Fruit fly (Drosophila melanogaster) whole organism, embryonic: ENCODE results near the gene CG7564.

ENCODE experiments used
- Atf6 ChIP-seq: fragments of 200-800 bp; sonication (Bioruptor generic); IDR thresholded peaks from 2 replicates; pipeline ENCODE4 v1.3.6; 2022; ENCODE audit warnings: missing biosample characterization, missing genetic modification characterization
- Blimp-1 ChIP-seq: fragments of 200-800 bp; sonication (Bioruptor generic); optimal IDR thresholded peaks from 3 replicates; lab custom pipeline; 2018; ENCODE audit warnings: missing biosample characterization, missing genetic modification characterization, mild to moderate bottlenecking, moderate library complexity, missing genetic modification reagents
- CG10209 ChIP-seq: fragments of 200-800 bp; sonication (Bioruptor generic); optimal IDR thresholded peaks from 3 replicates; lab custom pipeline; 2017; ENCODE audit warnings: missing biosample characterization, mild to moderate bottlenecking, missing genetic modification characterization, missing genetic modification reagents
- CG10321 ChIP-seq: fragments of 200-800 bp; sonication (Bioruptor generic); IDR thresholded peaks from 2 replicates; pipeline ENCODE4 v1.3.6; 2022; ENCODE audit warnings: missing biosample characterization, missing genetic modification characterization
- CG10462 ChIP-seq: fragments of 200-800 bp; sonication (Bioruptor generic); optimal IDR thresholded peaks from 2 replicates; lab custom pipeline; 2016; ENCODE audit warnings: missing biosample characterization, missing genetic modification characterization
- CG12219 ChIP-seq: fragments of 200-800 bp; sonication (Bioruptor generic); optimal IDR thresholded peaks from 3 replicates; lab custom pipeline; 2018; ENCODE audit warnings: missing biosample characterization, mild to moderate bottlenecking, missing genetic modification characterization
- CG12942 ChIP-seq: fragments of 200-800 bp; sonication (Bioruptor generic); optimal IDR thresholded peaks from 3 replicates; lab custom pipeline; 2016; ENCODE audit warnings: missing biosample characterization, missing genetic modification characterization
- CG14441 ChIP-seq: fragments of 200-800 bp; sonication (Bioruptor generic); IDR thresholded peaks from 2 replicates; pipeline ENCODE4 v1.3.6; 2022; ENCODE audit warnings: missing biosample characterization, missing genetic modification characterization
- CG15601 ChIP-seq: fragments of 200-800 bp; sonication (Bioruptor generic); optimal IDR thresholded peaks from 3 replicates; lab custom pipeline; 2019; ENCODE audit warnings: missing biosample characterization, mild to moderate bottlenecking, missing genetic modification characterization, moderate library complexity
- CG15696 ChIP-seq: fragments of 200-800 bp; sonication (Bioruptor generic); optimal IDR thresholded peaks from 2 replicates; lab custom pipeline; 2019; ENCODE audit warnings: missing biosample characterization, mild to moderate bottlenecking, missing genetic modification characterization, moderate library complexity
- CG17359 ChIP-seq: fragments of 200-800 bp; sonication (Bioruptor generic); optimal IDR thresholded peaks from 3 replicates; lab custom pipeline; 2018; ENCODE audit warnings: missing biosample characterization, mild to moderate bottlenecking, missing genetic modification characterization, moderate library complexity
- CG17802 ChIP-seq: fragments of 200-800 bp; sonication (Bioruptor generic); optimal IDR thresholded peaks from 2 replicates; lab custom pipeline; 2018; ENCODE audit warnings: missing biosample characterization, mild to moderate bottlenecking, missing genetic modification characterization, moderate library complexity
- CG2202 ChIP-seq: fragments of 200-800 bp; sonication (Bioruptor generic); optimal IDR thresholded peaks from 2 replicates; lab custom pipeline; 2018; ENCODE audit warnings: missing biosample characterization, mild to moderate bottlenecking, missing genetic modification characterization
- CG2678 ChIP-seq: fragments of 200-800 bp; sonication (Bioruptor generic); optimal IDR thresholded peaks from 3 replicates; lab custom pipeline; 2019; ENCODE audit warnings: missing biosample characterization, mild to moderate bottlenecking, missing genetic modification characterization, moderate library complexity
- CG31365 ChIP-seq: fragments of 200-800 bp; sonication (Bioruptor generic); optimal IDR thresholded peaks from 2 replicates; lab custom pipeline; 2018; ENCODE audit warnings: missing biosample characterization, mild to moderate bottlenecking, missing genetic modification characterization
- CG3281 ChIP-seq: fragments of 200-800 bp; sonication (Bioruptor generic); optimal IDR thresholded peaks from 3 replicates; lab custom pipeline; 2017; ENCODE audit warnings: missing biosample characterization, mild to moderate bottlenecking, missing genetic modification characterization
- CG7556 ChIP-seq: fragments of 200-800 bp; sonication (Bioruptor generic); optimal IDR thresholded peaks from 2 replicates; lab custom pipeline; 2017; ENCODE audit warnings: missing biosample characterization, mild to moderate bottlenecking, missing genetic modification characterization
- CG8924 ChIP-seq: fragments of 200-800 bp; optimal IDR thresholded peaks from 3 replicates; lab custom pipeline; 2019; ENCODE audit warnings: missing biosample characterization, mild to moderate bottlenecking, missing genetic modification characterization, moderate library complexity
- CTCF ChIP-seq: fragments of 200-800 bp; sonication (Bioruptor generic); optimal IDR thresholded peaks from 2 replicates; lab custom pipeline; 2017; ENCODE audit warnings: missing biosample characterization, mild to moderate bottlenecking, missing genetic modification characterization, moderate library complexity
- CrebB ChIP-seq: fragments of 200-800 bp; sonication (Bioruptor generic); optimal IDR thresholded peaks from 3 replicates; lab custom pipeline; 2018; ENCODE audit warnings: missing biosample characterization, mild to moderate bottlenecking, missing genetic modification characterization
- Dek ChIP-seq: fragments of 200-800 bp; sonication (Bioruptor generic); optimal IDR thresholded peaks from 3 replicates; lab custom pipeline; 2019; ENCODE audit warnings: missing biosample characterization, mild to moderate bottlenecking, missing genetic modification characterization, moderate library complexity
- Doc2 ChIP-seq: fragments of 200-800 bp; sonication (Bioruptor generic); IDR thresholded peaks from 2 replicates; pipeline ENCODE4 v1.3.6; 2022; ENCODE audit warnings: missing biosample characterization, missing genetic modification characterization
- Dp ChIP-seq: fragments of 200-800 bp; sonication (Bioruptor generic); optimal IDR thresholded peaks from 2 replicates; lab custom pipeline; 2018; ENCODE audit warnings: missing biosample characterization, mild to moderate bottlenecking, missing genetic modification characterization, moderate library complexity
- Elba2 ChIP-seq: fragments of 200-800 bp; sonication (Bioruptor generic); optimal IDR thresholded peaks from 3 replicates; lab custom pipeline; 2016; ENCODE audit warnings: missing biosample characterization, missing genetic modification characterization
- Ets65A ChIP-seq: fragments of 200-800 bp; sonication (Bioruptor generic); peaks from one replicate; lab custom pipeline; 2016; ENCODE audit warnings: missing biosample characterization, missing genetic modification characterization
- Gug ChIP-seq: fragments of 200-800 bp; sonication (Bioruptor generic); IDR thresholded peaks from 4 replicates; pipeline ENCODE4 v1.3.6; 2022; ENCODE audit warnings: missing biosample characterization, missing genetic modification characterization
- Hr39 ChIP-seq: fragments of >200 bp; optimal IDR thresholded peaks from 2 replicates; lab custom pipeline; 2017
- Mrtf ChIP-seq: fragments of 200-800 bp; sonication (Bioruptor generic); IDR thresholded peaks from 3 replicates; pipeline ENCODE4 v1.3.6; 2022; ENCODE audit warnings: missing biosample characterization, missing genetic modification characterization
- Optix ChIP-seq: fragments of 200-800 bp; sonication (Bioruptor generic); IDR thresholded peaks from 3 replicates; pipeline ENCODE4 v1.3.6; 2022; ENCODE audit warnings: missing biosample characterization, missing genetic modification characterization
- Sox100B ChIP-seq: fragments of 200-800 bp; sonication (Bioruptor generic); optimal IDR thresholded peaks from 3 replicates; lab custom pipeline; 2018; ENCODE audit warnings: missing biosample characterization, mild to moderate bottlenecking, missing genetic modification characterization
- Stat92E ChIP-seq, 3 experiments: fragments of >200 bp in 2 of 3; fragments of 200-800 bp in 1 of 3; sonication (Bioruptor generic) in 1 of 3; optimal IDR thresholded peaks; 2 replicates each; lab custom pipeline; 2017 to 2019; ENCODE audit warnings: missing biosample characterization in 3 of 3, missing genetic modification characterization in 3 of 3, mild to moderate bottlenecking in 1 of 3, moderate library complexity in 1 of 3
- bsh ChIP-seq, 2 experiments: fragments of 200-800 bp; sonication (Bioruptor generic); optimal IDR thresholded peaks; 2 replicates each; lab custom pipeline; 2017 to 2018; ENCODE audit warnings: mild to moderate bottlenecking in 2 of 2, missing biosample characterization in 2 of 2, missing genetic modification characterization in 2 of 2, moderate library complexity in 1 of 2
- croc ChIP-seq: fragments of 200-800 bp; sonication (Bioruptor generic); conservative IDR thresholded peaks from 3 replicates; pipeline ENCODE4 v1.3.6; 2022; ENCODE audit warnings: missing biosample characterization, missing genetic modification characterization
- dan ChIP-seq: fragments of 200-800 bp; sonication (Bioruptor generic); IDR thresholded peaks from 2 replicates; pipeline ENCODE4 v1.3.6; 2022; ENCODE audit warnings: missing biosample characterization, missing genetic modification characterization
- ems ChIP-seq: fragments of 200-800 bp; sonication (Bioruptor generic); optimal IDR thresholded peaks from 3 replicates; lab custom pipeline; 2016; ENCODE audit warnings: missing biosample characterization, missing genetic modification characterization
- jigr1 ChIP-seq: fragments of 200-800 bp; sonication (Bioruptor generic); IDR thresholded peaks from 3 replicates; pipeline ENCODE4 v1.3.6; 2022; ENCODE audit warnings: missing biosample characterization, missing genetic modification characterization
- klu ChIP-seq: fragments of 200-800 bp; sonication (Bioruptor generic); IDR thresholded peaks from 2 replicates; pipeline ENCODE4 v1.3.6; 2022; ENCODE audit warnings: missing biosample characterization, missing genetic modification characterization
- kni ChIP-seq: fragments of 200-800 bp; sonication (Bioruptor generic); optimal IDR thresholded peaks from 3 replicates; lab custom pipeline; 2017; ENCODE audit warnings: mild to moderate bottlenecking, missing biosample characterization, missing genetic modification reagents, missing genetic modification characterization
- nerfin-2 ChIP-seq: fragments of 200-800 bp; sonication (Bioruptor generic); IDR thresholded peaks from 2 replicates; pipeline ENCODE4 v1.3.6; 2022; ENCODE audit warnings: missing biosample characterization, missing genetic modification characterization; ENCODE audit not compliant: partially characterized antibody
- psq ChIP-seq: fragments of 200-800 bp; sonication (Bioruptor generic); optimal IDR thresholded peaks from 2 replicates; lab custom pipeline; 2017; ENCODE audit warnings: missing biosample characterization, missing genetic modification characterization
- rib ChIP-seq: fragments of 200-800 bp; sonication (Bioruptor generic); IDR thresholded peaks from 2 replicates; pipeline ENCODE4 v1.3.6; 2022; ENCODE audit warnings: missing biosample characterization, missing genetic modification characterization
- sd ChIP-seq: fragments of 200-800 bp; sonication (Bioruptor generic); optimal IDR thresholded peaks from 3 replicates; lab custom pipeline; 2018; ENCODE audit warnings: missing biosample characterization, mild to moderate bottlenecking, missing genetic modification characterization, moderate library complexity
- seq ChIP-seq: fragments of 200-800 bp; sonication (Bioruptor generic); IDR thresholded peaks from 2 replicates; pipeline ENCODE4 v1.3.6; 2022; ENCODE audit warnings: missing biosample characterization, missing genetic modification characterization
- shn ChIP-seq: fragments of 200-800 bp; sonication (Bioruptor generic); optimal IDR thresholded peaks from 3 replicates; lab custom pipeline; 2016; ENCODE audit warnings: missing biosample characterization, missing genetic modification characterization
- sima ChIP-seq: fragments of 200-800 bp; sonication (Bioruptor generic); optimal IDR thresholded peaks from 2 replicates; lab custom pipeline; 2016; ENCODE audit warnings: missing biosample characterization, missing genetic modification characterization
- sqz ChIP-seq: fragments of 200-800 bp; sonication (Bioruptor generic); optimal IDR thresholded peaks from 3 replicates; lab custom pipeline; 2018; ENCODE audit warnings: missing biosample characterization, mild to moderate bottlenecking, missing genetic modification characterization
- sr ChIP-seq: fragments of 200-800 bp; sonication (Bioruptor generic); IDR thresholded peaks from 3 replicates; pipeline ENCODE4 v1.3.6; 2022; ENCODE audit warnings: missing biosample characterization, missing genetic modification characterization
- ssp ChIP-seq: fragments of 200-800 bp; sonication (Bioruptor generic); IDR thresholded peaks from 2 replicates; pipeline ENCODE4 v1.3.6; 2022; ENCODE audit warnings: missing biosample characterization, missing genetic modification characterization
- ttk ChIP-seq: fragments of 200-800 bp; sonication (Bioruptor generic); IDR thresholded peaks from 2 replicates; pipeline ENCODE4 v2.1.2; 2022; ENCODE audit warnings: missing biosample characterization, missing genetic modification characterization

Gene CG7564

dm6 chr3L:17486794-17487726, 27.0 kb upstream of the CG7564 start, which contains the start of gene Oatp74D (continued):
- TF ChIP-seq ttk (GFP tag; lab: Robert Waterston, UW) (peak; percentile 7; the same call in 1 of the 2 replicates), CG2678 (tag; lab: Kevin White, UChicago) (peak; percentile 67), CG10209 (GFP tag; lab: Kevin White, UChicago) (peak; percentile 51), ssp (GFP tag; lab: Robert Waterston, UW) (no peak), rib (peak; percentile 95), sima (GFP tag; lab: Kevin White, UChicago) (no peak), CG14441 (GFP tag; lab: Robert Waterston, UW) (0 out of 2 replicates have a peak, but pooled peaks have one; percentile 11), shn (GFP tag; lab: Kevin White, UChicago) (no peak), Sox100B (GFP tag; lab: Kevin White, UChicago) (peak; percentile 61), sr (peak; percentile 68), croc (GFP tag; lab: Robert Waterston, UW) (no peak), CG12942 (GFP tag; lab: Kevin White, UChicago) (no peak), Elba2 (GFP tag; lab: Kevin White, UChicago) (no peak), sqz (GFP tag; lab: Kevin White, UChicago) (peak; percentile 64), CG2202 (tag; lab: Kevin White, UChicago) (peak; percentile 67), CG17802 (tag; lab: Kevin White, UChicago) (no peak), Blimp-1 (GFP tag; lab: Kevin White, UChicago) (peak; percentile 33), CTCF (GFP tag; lab: Kevin White, UChicago) (no peak), Hr39 (lab: Kevin White, UChicago) (no peak), Dek (no peak), Atf6 (GFP tag; lab: Robert Waterston, UW) (peak; percentile 31), CG10462 (GFP tag; lab: Kevin White, UChicago) (peak; percentile 36), Optix (GFP tag; lab: Robert Waterston, UW) (peak; percentile 42; the same call in 1 of the 3 replicates), CG7556 (GFP tag; lab: Kevin White, UChicago) (peak; percentile 38), CG10321 (GFP tag; lab: Robert Waterston, UW) (no peak), sd (tag; lab: Kevin White, UChicago) (peak; percentile 96), CG31365 (tag; lab: Kevin White, UChicago) (peak; percentile 58), psq (no peak), jigr1 (GFP tag; lab: Robert Waterston, UW) (no peak), nerfin-2 (no peak), ems (GFP tag; lab: Kevin White, UChicago) (no peak), Dp (no peak), bsh (GFP tag; optimal IDR thresholded peaks at IDR 0.05; lab: Kevin White, UChicago) (peak in 1 of 2 experiments; percentile 34), dan (GFP tag; lab: Robert Waterston, UW) (no peak), CrebB (tag; lab: Kevin White, UChicago) (peak; percentile 79), CG15601 (tag; lab: Kevin White, UChicago) (peak; percentile 67), seq (GFP tag; lab: Robert Waterston, UW) (no peak; the same call in 1 of the 2 replicates), CG8924 (tag; lab: Kevin White, UChicago) (peak; percentile 75), Doc2 (no peak), Ets65A (GFP tag; lab: Kevin White, UChicago) (peak; percentile 74), CG3281 (peak; percentile 30), Stat92E (GFP tag; optimal IDR thresholded peaks at IDR 0.05; lab: Kevin White, UChicago) (peak in 1 of 3 experiments; percentile 46), klu (GFP tag; lab: Robert Waterston, UW) (no peak), CG12219 (GFP tag; lab: Kevin White, UChicago) (peak; percentile 17), CG15696 (peak; percentile 65), kni (GFP tag; lab: Kevin White, UChicago) (peak; percentile 98), Gug (peak; percentile 11; the same call in 1 of the 4 replicates), CG17359 (tag; lab: Kevin White, UChicago) (peak; percentile 65), Mrtf (no peak)
